Worm (Caenorhabditis elegans) whole organism, midembryonic: ENCODE results near the gene K01A12.3.

Source experiments
- T22C8.4 ChIP-seq: fragments of 200-800 bp; sonication (Bioruptor generic); IDR thresholded peaks from 2 replicates; pipeline ENCODE4 v1.3.6; 2022; ENCODE audit warnings: missing genetic modification characterization, missing compliant biosample characterization
- cog-1 ChIP-seq: sonication (generic microtip); optimal IDR thresholded peaks from 2 replicates; lab custom pipeline; 2016; ENCODE audit warnings: missing genetic modification characterization, missing compliant biosample characterization
- flt-1 ChIP-seq: fragments of 200-800 bp; sonication (Bioruptor generic); IDR thresholded peaks from 2 replicates; pipeline ENCODE4 v1.3.6; 2022; ENCODE audit warnings: missing genetic modification characterization, missing compliant biosample characterization
- klf-2 ChIP-seq: fragments of 200-800 bp; sonication (Bioruptor generic); conservative IDR thresholded peaks from 2 replicates; pipeline ENCODE4 v1.3.6; 2022; ENCODE audit warnings: missing genetic modification reagents, missing genetic modification characterization, missing compliant biosample characterization
- med-1 ChIP-seq: sonication (generic microtip); optimal IDR thresholded peaks from 2 replicates; lab custom pipeline; 2017; ENCODE audit warnings: missing genetic modification characterization, mild to moderate bottlenecking, missing compliant biosample characterization, antibody characterized with exemption, missing genetic modification reagents; ENCODE audit not compliant: insufficient read depth
- ref-1 ChIP-seq: fragments of 200-800 bp; sonication (Bioruptor generic); conservative IDR thresholded peaks from 2 replicates; pipeline ENCODE4 v1.3.6; 2022; ENCODE audit warnings: missing genetic modification reagents, missing genetic modification characterization, missing compliant biosample characterization
- tab-1 ChIP-seq: fragments of 200-800 bp; sonication (Bioruptor generic); IDR thresholded peaks from 2 replicates; pipeline ENCODE4 v1.3.6; 2022; ENCODE audit warnings: missing genetic modification characterization, missing compliant biosample characterization
- ztf-23 ChIP-seq: fragments of 200-800 bp; sonication (Bioruptor generic); IDR thresholded peaks from 2 replicates; pipeline ENCODE4 v1.3.6; 2022; ENCODE audit warnings: missing genetic modification reagents, missing genetic modification characterization, missing compliant biosample characterization
- ztf-29 ChIP-seq: fragments of 200-800 bp; sonication (Bioruptor generic); IDR thresholded peaks from 2 replicates; pipeline ENCODE4 v1.3.6; 2022; ENCODE audit warnings: missing genetic modification reagents, missing genetic modification characterization, missing compliant biosample characterization

ce11 chrX:8598491-8598890, 26.5 kb downstream of the K01A12.3 start:
- TF ChIP-seq ztf-29 (GFP tag; lab: Robert Waterston, UW) (no peak), klf-2 (no peak), cog-1 (tag; lab: Kevin White, UChicago) (no peak), ref-1 (GFP tag; lab: Robert Waterston, UW) (no peak), ztf-23 (GFP tag; lab: Robert Waterston, UW) (no peak), tab-1 (GFP tag; lab: Robert Waterston, UW) (no peak), T22C8.4 (GFP tag; lab: Robert Waterston, UW) (no peak), flt-1 (GFP tag; lab: Robert Waterston, UW) (no peak), med-1 (GFP tag; lab: Kevin White, UChicago) (no peak)
